Worm (Caenorhabditis elegans): ENCODE results near the gene M04B2.4.

The M04B2.4 gene

DNA sequence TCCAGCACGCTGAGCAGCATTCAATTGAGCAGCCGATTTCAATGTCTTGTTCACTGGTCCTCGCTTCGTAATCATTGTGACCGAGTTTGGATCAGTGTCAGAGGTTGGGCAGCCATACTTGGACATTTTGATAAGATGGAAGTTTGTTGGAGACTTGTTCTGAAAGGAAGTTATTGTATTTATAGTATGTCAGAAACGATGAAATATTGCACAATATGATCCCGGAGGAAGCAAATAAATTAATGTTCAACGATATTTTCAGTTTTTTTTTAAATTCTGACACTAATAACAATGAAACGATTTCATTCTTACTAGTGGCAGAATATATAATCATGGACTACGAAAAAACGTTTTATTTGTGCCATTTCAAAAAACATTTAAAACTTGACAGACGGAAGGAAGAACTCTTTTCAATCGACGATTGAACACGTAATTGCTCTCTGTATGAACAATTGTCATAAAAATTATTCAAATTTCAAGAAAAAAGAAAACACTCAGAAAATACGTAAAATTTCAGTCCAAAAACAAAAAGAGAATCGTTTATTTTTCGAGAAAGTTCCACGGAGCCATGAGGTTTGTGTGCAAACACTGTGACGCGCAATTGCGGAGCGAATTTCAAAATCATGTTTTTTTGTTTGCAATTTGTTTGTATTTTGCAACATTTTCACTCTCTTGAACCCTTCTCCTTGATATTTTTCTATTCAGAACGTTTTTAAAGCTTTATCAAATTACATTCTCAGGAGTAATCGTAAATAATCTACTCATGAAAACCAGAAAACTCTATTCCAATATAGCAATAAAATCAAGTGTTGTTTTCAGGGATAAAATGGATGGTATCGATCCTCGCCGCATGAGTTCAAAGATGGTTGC lies 40.6 kb downstream of the M04B2.4 start, which contains the start of the genes mbf-1 and nse-4 (continued):
- TF ChIP-seq lin-35 (GFP tag; optimal IDR thresholded peaks at IDR 0.05) (peak in 1 of 3 experiments; percentile 61), let-607 (tag; optimal IDR thresholded peaks at IDR 0.05) (peak in 1 of 2 experiments; percentile 12), ceh-79 (tag; optimal IDR thresholded peaks at IDR 0.05) (no peak), Y79H2A.3 (GFP tag; conservative IDR thresholded peaks at IDR 0.05) (no peak), atf-7 (tag; optimal IDR thresholded peaks at IDR 0.05) (no peak), T07F8.4 (tag; optimal IDR thresholded peaks at IDR 0.05) (no peak), lin-26 (GFP tag; IDR thresholded peaks at IDR 0.05) (peak; percentile 71; the same call in 1 of the 2 replicates), Y56A3A.18 (GFP tag; IDR thresholded peaks at IDR 0.05) (no peak), F55B11.4 (tag; optimal IDR thresholded peaks at IDR 0.05; ENCODE audit: borderline replicate concordance, insufficient read depth) (no peak), F33H1.4 (GFP tag; IDR thresholded peaks at IDR 0.05) (peak; percentile 53), F57A8.1 (GFP tag; optimal IDR thresholded peaks at IDR 0.05) (no peak), Y53G8AR.9 (GFP tag; conservative IDR thresholded peaks at IDR 0.05) (no peak), B0019.2 (GFP tag; conservative IDR thresholded peaks at IDR 0.05) (no peak), F57C9.4 (tag; optimal IDR thresholded peaks at IDR 0.05) (no peak), zim-3 (tag; optimal IDR thresholded peaks at IDR 0.05) (no peak), ztf-28 (GFP tag; IDR thresholded peaks at IDR 0.05) (no peak), tbp1 (GFP tag; optimal IDR thresholded peaks at IDR 0.05) (peak; percentile 44), let-526 (GFP tag; IDR thresholded peaks at IDR 0.05) (no peak), zfh-2 (GFP tag; conservative IDR thresholded peaks at IDR 0.05) (no peak), snpc-1.3 (tag; optimal IDR thresholded peaks at IDR 0.05; ENCODE audit: insufficient read depth) (peak; percentile 51), lag-1 (GFP tag; IDR thresholded peaks at IDR 0.05) (no peak), lin-54 (GFP tag; optimal IDR thresholded peaks at IDR 0.05) (peak; percentile 73), ekl-4 (GFP tag; IDR thresholded peaks at IDR 0.05) (0 out of 2 replicates have a peak, but pooled peaks have one; percentile 34), F10E7.11 (tag; optimal IDR thresholded peaks at IDR 0.05) (no peak), nfya-1 (tag; optimal IDR thresholded peaks at IDR 0.05; ENCODE audit: borderline replicate concordance, insufficient read depth) (no peak), bed-2 (GFP tag; IDR thresholded peaks at IDR 0.05) (no peak), cebp-1 (GFP tag; IDR thresholded peaks at IDR 0.05) (peak; percentile 32; the same call in 1 of the 2 replicates), cebp-1 (tag; optimal IDR thresholded peaks at IDR 0.05) (peak; percentile 79), sdz-38 (tag; optimal IDR thresholded peaks at IDR 0.05) (no peak), unc-130 (GFP tag; optimal IDR thresholded peaks at IDR 0.05) (no peak), F52B5.7 (tag; optimal IDR thresholded peaks at IDR 0.05) (no peak), ceh-58 (GFP tag; IDR thresholded peaks at IDR 0.05) (no peak), tbx-9 (tag; optimal IDR thresholded peaks at IDR 0.05; ENCODE audit: borderline replicate concordance) (no peak), madf-3 (GFP tag; IDR thresholded peaks at IDR 0.05) (no peak), ztf-26 (tag; optimal IDR thresholded peaks at IDR 0.05) (no peak), aptf-3 (GFP tag; IDR thresholded peaks at IDR 0.05) (no peak), him-1 (tag; optimal IDR thresholded peaks at IDR 0.05) (no peak), Y67H2A.10 (GFP tag; conservative IDR thresholded peaks at IDR 0.05) (no peak), K11D2.4 (GFP tag; IDR thresholded peaks at IDR 0.05) (no peak), nhr-80 (tag; optimal IDR thresholded peaks at IDR 0.05) (no peak), egl-18 (GFP tag; IDR thresholded peaks at IDR 0.05) (no peak), hmg-1.2 (GFP tag; IDR thresholded peaks at IDR 0.05) (peak; percentile 37; the same call in 1 of the 2 replicates), ceh-27 (GFP tag; optimal IDR thresholded peaks at IDR 0.05) (peak; percentile 4), madf-8 (GFP tag; conservative IDR thresholded peaks at IDR 0.05) (no peak), nfya-2 (GFP tag; IDR thresholded peaks at IDR 0.05) (no peak), mcd-1 (GFP tag; IDR thresholded peaks at IDR 0.05) (peak; percentile 32; the same call in 1 of the 2 replicates), fkh-3 (tag; optimal IDR thresholded peaks at IDR 0.05) (no peak)

Measured in whole organism, young adult.